Worm (Caenorhabditis elegans) whole organism, L1 larva: Measurements from ENCODE around the gene tag-65.

Experiments
- C34B4.2 ChIP-seq: sonication (generic microtip); optimal IDR thresholded peaks from 2 replicates; lab custom pipeline; 2017; ENCODE audit warnings: mild to moderate bottlenecking, missing genetic modification characterization, missing compliant biosample characterization
- Y116A8C.19 ChIP-seq: sonication (generic microtip); optimal IDR thresholded peaks from 2 replicates; lab custom pipeline; 2016; ENCODE audit warnings: missing compliant biosample characterization, missing genetic modification characterization, borderline replicate concordance
- aha-1 ChIP-seq: fragments of 150-350 bp; optimal IDR thresholded peaks from 2 replicates; lab custom pipeline; 2014; ENCODE audit warnings: missing biosample characterization, missing genetic modification characterization
- alr-1 ChIP-seq: fragments of 200-800 bp; sonication (Bioruptor generic); optimal IDR thresholded peaks from 2 replicates; lab custom pipeline; 2018; ENCODE audit warnings: borderline replicate concordance, mild to moderate bottlenecking, missing genetic modification characterization, missing compliant biosample characterization
- ceh-63 ChIP-seq: fragments of 200-800 bp; sonication (Bioruptor generic); optimal IDR thresholded peaks from 2 replicates; lab custom pipeline; 2018; ENCODE audit warnings: mild to moderate bottlenecking, missing genetic modification characterization, missing compliant biosample characterization
- ceh-8 ChIP-seq: fragments of 200-800 bp; sonication (Bioruptor generic); optimal IDR thresholded peaks from 2 replicates; lab custom pipeline; 2018; ENCODE audit warnings: mild to moderate bottlenecking, missing genetic modification characterization, moderate library complexity, missing compliant biosample characterization
- ceh-88 ChIP-seq: fragments of 200-800 bp; sonication (Bioruptor generic); IDR thresholded peaks from 2 replicates; pipeline ENCODE4 v1.3.6; 2022; ENCODE audit warnings: missing genetic modification characterization, missing compliant biosample characterization
- ceh-90 ChIP-seq: sonication (generic microtip); optimal IDR thresholded peaks from 2 replicates; lab custom pipeline; 2016; ENCODE audit warnings: missing genetic modification characterization, missing compliant biosample characterization
- ces-1 ChIP-seq: fragments of 150-350 bp; optimal IDR thresholded peaks from 2 replicates; lab custom pipeline; 2014; ENCODE audit warnings: missing biosample characterization, missing genetic modification reagents, missing genetic modification characterization
- dpl-1 ChIP-seq, 3 experiments: fragments of 150-350 bp in 2 of 3; sonication (generic microtip) in 1 of 3; optimal IDR thresholded peaks; 2 replicates each; lab custom pipeline; 2014 to 2017; ENCODE audit warnings: missing biosample characterization in 3 of 3, missing genetic modification characterization in 3 of 3, missing genetic modification reagents in 3 of 3
- dsc-1 ChIP-seq: sonication (generic microtip); optimal IDR thresholded peaks from 2 replicates; lab custom pipeline; 2016; ENCODE audit warnings: mild to moderate bottlenecking, missing genetic modification characterization, missing compliant biosample characterization
- efl-1 ChIP-seq, 4 experiments: fragments of 150-350 bp; optimal IDR thresholded peaks in 3 of 4; peaks in 1 of 4; 1 replicate in 1 of 4; 2 replicates in 3 of 4; lab custom pipeline; 2014; ENCODE audit warnings: missing biosample characterization in 2 of 4, missing genetic modification characterization in 2 of 4, missing genetic modification reagents in 2 of 4
- efl-3 ChIP-seq: fragments of 200-800 bp; sonication (Bioruptor generic); optimal IDR thresholded peaks from 2 replicates; lab custom pipeline; 2018; ENCODE audit warnings: mild to moderate bottlenecking, missing genetic modification characterization, missing compliant biosample characterization
- egl-27 ChIP-seq, 2 experiments: fragments of 150-350 bp in 1 of 2; sonication (generic microtip); optimal IDR thresholded peaks; 3 replicates each; lab custom pipeline; 2017 to 2018; ENCODE audit warnings: missing biosample characterization in 2 of 2, missing genetic modification characterization in 2 of 2, missing genetic modification reagents in 2 of 2
- ets-5 ChIP-seq: fragments of 200-800 bp; sonication (Bioruptor generic); IDR thresholded peaks from 2 replicates; pipeline ENCODE4 v1.3.6; 2022; ENCODE audit warnings: missing genetic modification characterization, missing compliant biosample characterization
- fkh-10 ChIP-seq: sonication (generic microtip); optimal IDR thresholded peaks from 2 replicates; lab custom pipeline; 2017; ENCODE audit warnings: missing biosample characterization, missing genetic modification reagents, missing genetic modification characterization
- fkh-4 ChIP-seq: sonication (generic microtip); optimal IDR thresholded peaks from 2 replicates; lab custom pipeline; 2016; ENCODE audit warnings: missing compliant biosample characterization, missing genetic modification characterization, borderline replicate concordance
- fos-1 ChIP-seq: fragments of 150-350 bp; optimal IDR thresholded peaks from 2 replicates; lab custom pipeline; 2014; ENCODE audit warnings: missing biosample characterization, missing genetic modification characterization
- grh-1 ChIP-seq: fragments of 200-800 bp; sonication (Bioruptor generic); IDR thresholded peaks from 2 replicates; pipeline ENCODE4 v1.3.6; 2022; ENCODE audit warnings: missing genetic modification reagents, missing genetic modification characterization, missing compliant biosample characterization
- hlh-17 ChIP-seq: fragments of 200-800 bp; sonication (Bioruptor generic); optimal IDR thresholded peaks from 2 replicates; lab custom pipeline; 2018; ENCODE audit warnings: missing genetic modification characterization, mild to moderate bottlenecking, missing compliant biosample characterization, moderate library complexity, borderline replicate concordance
- hlh-4 ChIP-seq: sonication (generic microtip); optimal IDR thresholded peaks from 2 replicates; lab custom pipeline; 2016; ENCODE audit warnings: mild to moderate bottlenecking, missing genetic modification characterization, missing compliant biosample characterization
- irx-1 ChIP-seq: sonication (generic microtip); optimal IDR thresholded peaks from 2 replicates; lab custom pipeline; 2016; ENCODE audit warnings: missing genetic modification characterization, missing compliant biosample characterization
- jun-1 ChIP-seq: fragments of 150-350 bp; optimal IDR thresholded peaks from 2 replicates; lab custom pipeline; 2014; ENCODE audit warnings: missing biosample characterization, missing genetic modification reagents, missing genetic modification characterization
- lin-35 ChIP-seq, 2 experiments: fragments of 150-350 bp; optimal IDR thresholded peaks; 2 replicates each; lab custom pipeline; 2014; ENCODE audit warnings: missing biosample characterization in 2 of 2, missing genetic modification characterization in 2 of 2, missing genetic modification reagents in 2 of 2
- lin-39 ChIP-seq: fragments of 150-350 bp; optimal IDR thresholded peaks from 2 replicates; lab custom pipeline; 2014; ENCODE audit warnings: missing biosample characterization, missing genetic modification reagents, missing genetic modification characterization
- lsy-2 ChIP-seq, 2 experiments: fragments of 150-350 bp; optimal IDR thresholded peaks; 2 replicates each; lab custom pipeline; 2014; ENCODE audit warnings: missing biosample characterization in 2 of 2, missing genetic modification characterization in 2 of 2
- mab-9 ChIP-seq: fragments of 200-800 bp; sonication (Bioruptor generic); IDR thresholded peaks from 2 replicates; pipeline ENCODE4 v1.3.6; 2022; ENCODE audit warnings: missing genetic modification reagents, missing genetic modification characterization, missing compliant biosample characterization
- mdl-1 ChIP-seq, 2 experiments: fragments of 150-350 bp; optimal IDR thresholded peaks; 2 replicates each; lab custom pipeline; 2014 to 2017; ENCODE audit warnings: missing biosample characterization in 2 of 2, missing genetic modification characterization in 2 of 2, inconsistent platforms in 1 of 2
- mep-1 ChIP-seq: fragments of 150-350 bp; optimal IDR thresholded peaks from 2 replicates; lab custom pipeline; 2014; ENCODE audit warnings: missing biosample characterization, missing genetic modification characterization
- nhr-12 ChIP-seq: sonication (generic microtip); optimal IDR thresholded peaks from 2 replicates; lab custom pipeline; 2017; ENCODE audit warnings: missing biosample characterization, missing genetic modification characterization
- nhr-19 ChIP-seq: fragments of 200-800 bp; sonication (Bioruptor generic); conservative IDR thresholded peaks from 2 replicates; pipeline ENCODE4 v1.3.6; 2022; ENCODE audit warnings: missing genetic modification characterization, missing compliant biosample characterization
- nhr-20 ChIP-seq: sonication (generic microtip); optimal IDR thresholded peaks from 2 replicates; lab custom pipeline; 2016; ENCODE audit warnings: mild to moderate bottlenecking, missing genetic modification characterization, missing compliant biosample characterization
- nhr-237 ChIP-seq: fragments of 150-350 bp; optimal IDR thresholded peaks from 2 replicates; lab custom pipeline; 2014; ENCODE audit warnings: missing biosample characterization, missing genetic modification characterization
- nhr-47 ChIP-seq: sonication (generic microtip); optimal IDR thresholded peaks from 2 replicates; lab custom pipeline; 2016; ENCODE audit warnings: mild to moderate bottlenecking, missing genetic modification characterization, moderate library complexity, missing compliant biosample characterization
- nhr-76 ChIP-seq: sonication (generic microtip); optimal IDR thresholded peaks from 2 replicates; lab custom pipeline; 2017; ENCODE audit warnings: missing biosample characterization, missing genetic modification characterization
- pag-3 ChIP-seq: sonication (generic microtip); optimal IDR thresholded peaks from 2 replicates; lab custom pipeline; 2017; ENCODE audit warnings: missing genetic modification characterization, mild to moderate bottlenecking, missing compliant biosample characterization, antibody characterized with exemption, borderline replicate concordance; ENCODE audit not compliant: insufficient read depth
- pax-3 ChIP-seq: fragments of 200-800 bp; sonication (Bioruptor generic); optimal IDR thresholded peaks from 2 replicates; lab custom pipeline; 2018; ENCODE audit warnings: mild to moderate bottlenecking, missing genetic modification characterization, moderate library complexity, missing compliant biosample characterization
- pqm-1 ChIP-seq: sonication (generic microtip); optimal IDR thresholded peaks from 3 replicates; lab custom pipeline; 2017; ENCODE audit warnings: missing biosample characterization, missing genetic modification characterization
- rnt-1 ChIP-seq: sonication (generic microtip); optimal IDR thresholded peaks from 2 replicates; lab custom pipeline; 2016; ENCODE audit warnings: mild to moderate bottlenecking, missing genetic modification characterization, moderate library complexity, missing compliant biosample characterization
- skn-1 ChIP-seq: fragments of 150-350 bp; optimal IDR thresholded peaks from 2 replicates; lab custom pipeline; 2014; ENCODE audit warnings: missing biosample characterization, missing genetic modification characterization
- snu-23 ChIP-seq: sonication (generic microtip); optimal IDR thresholded peaks from 2 replicates; lab custom pipeline; 2016; ENCODE audit warnings: missing genetic modification characterization, missing compliant biosample characterization
- sox-4 ChIP-seq: sonication (generic microtip); optimal IDR thresholded peaks from 2 replicates; lab custom pipeline; 2016; ENCODE audit warnings: missing genetic modification characterization, missing compliant biosample characterization
- sup-37 ChIP-seq: fragments of 200-800 bp; sonication (Bioruptor generic); optimal IDR thresholded peaks from 2 replicates; lab custom pipeline; 2018; ENCODE audit warnings: mild to moderate bottlenecking, missing genetic modification characterization, missing compliant biosample characterization
- tbx-2 ChIP-seq: sonication (generic microtip); optimal IDR thresholded peaks from 2 replicates; lab custom pipeline; 2016; ENCODE audit warnings: missing genetic modification characterization, missing compliant biosample characterization
- tlp-1 ChIP-seq: fragments of 150-350 bp; optimal IDR thresholded peaks from 2 replicates; lab custom pipeline; 2014; ENCODE audit warnings: missing biosample characterization, missing genetic modification characterization
- unc-130 ChIP-seq: fragments of 150-350 bp; optimal IDR thresholded peaks from 2 replicates; lab custom pipeline; 2017; ENCODE audit warnings: missing biosample characterization, missing genetic modification characterization, inconsistent platforms
- unc-30 ChIP-seq: sonication (generic microtip); optimal IDR thresholded peaks from 2 replicates; lab custom pipeline; 2017; ENCODE audit warnings: missing biosample characterization, missing genetic modification characterization
- unc-62 ChIP-seq: fragments of 150-350 bp; optimal IDR thresholded peaks from 2 replicates; lab custom pipeline; 2014; ENCODE audit warnings: missing biosample characterization, missing genetic modification reagents, missing genetic modification characterization
- unc-86 ChIP-seq: sonication (generic microtip); optimal IDR thresholded peaks from 2 replicates; lab custom pipeline; 2016; ENCODE audit warnings: missing genetic modification characterization, missing compliant biosample characterization
- unc-98 ChIP-seq: fragments of 200-800 bp; sonication (Bioruptor generic); IDR thresholded peaks from 2 replicates; pipeline ENCODE4 v1.3.6; 2022; ENCODE audit warnings: missing genetic modification characterization, missing compliant biosample characterization
- vab-15 ChIP-seq: sonication (generic microtip); optimal IDR thresholded peaks from 2 replicates; lab custom pipeline; 2017; ENCODE audit warnings: missing genotype, mild to moderate bottlenecking, missing genetic modification characterization, missing compliant biosample characterization
- ztf-4 ChIP-seq: fragments of 150-350 bp; optimal IDR thresholded peaks from 2 replicates; lab custom pipeline; 2014; ENCODE audit warnings: missing biosample characterization, missing genetic modification characterization

Gene tag-65

DNA sequence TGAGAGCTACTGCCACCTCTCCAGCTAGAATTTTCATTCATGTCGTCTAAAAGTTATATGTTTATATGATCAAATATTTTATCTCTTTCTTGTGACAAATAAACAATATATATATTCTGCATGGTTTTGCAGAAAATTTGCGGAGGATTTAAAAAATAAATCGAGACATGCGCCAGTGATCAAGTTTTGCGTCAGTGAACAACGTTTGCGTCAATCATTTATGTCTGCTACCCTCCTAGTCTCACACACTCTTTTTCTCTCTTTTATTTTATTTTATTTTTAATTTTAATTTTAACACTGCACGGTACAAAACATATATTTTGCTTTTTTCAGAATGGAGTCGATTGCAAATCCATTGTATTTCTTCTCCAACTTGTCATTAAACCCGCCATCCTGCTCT lies at the start of gene tag-65, which contains the start of gene ccz-1:
tag-65 (minus strand) TSS at position 46 of the 400 bp plus-strand sequence.
ccz-1 (plus strand) TSS at position 334 of the 400 bp plus-strand sequence.
- TF ChIP-seq aha-1 (tag; lab: Kevin White, UChicago) (peak; percentile 61), C34B4.2 (tag; lab: Kevin White, UChicago) (peak; percentile 30), mab-9 (GFP tag; lab: Robert Waterston, UW) (peak; percentile 58; the same call in 1 of the 2 replicates), sup-37 (GFP tag; lab: Kevin White, UChicago) (peak; percentile 66), snu-23 (GFP tag; lab: Kevin White, UChicago) (peak; percentile 94), unc-62 (GFP tag; lab: Kevin White, UChicago) (no peak), ceh-90 (no peak), fkh-4 (tag; lab: Kevin White, UChicago) (peak; percentile 69), egl-27 (tag; optimal IDR thresholded peaks at IDR 0.05; lab: Kevin White, UChicago) (no peak), dpl-1 (GFP tag; optimal IDR thresholded peaks at IDR 0.05; lab: Kevin White, UChicago) (peak; percentile 82 to 94 (median 86)), alr-1 (tag; lab: Kevin White, UChicago) (no peak), nhr-237 (tag; lab: Kevin White, UChicago) (peak; percentile 41), ets-5 (GFP tag; lab: Robert Waterston, UW) (no peak), irx-1 (tag; lab: Kevin White, UChicago) (peak; percentile 89), ztf-4 (tag; lab: Kevin White, UChicago) (peak; percentile 53), ceh-8 (GFP tag; lab: Kevin White, UChicago) (peak; percentile 84), grh-1 (GFP tag; lab: Robert Waterston, UW) (peak; percentile 88), jun-1 (peak; percentile 80), nhr-76 (no peak), pax-3 (tag; lab: Kevin White, UChicago) (peak; percentile 93), ceh-88 (GFP tag; lab: Robert Waterston, UW) (peak; percentile 65; the same call in 1 of the 2 replicates), nhr-12 (tag; lab: Kevin White, UChicago) (no peak), vab-15 (tag; lab: Kevin White, UChicago) (no peak), mep-1 (tag; lab: Kevin White, UChicago) (peak; percentile 99), tbx-2 (tag; lab: Kevin White, UChicago) (peak; percentile 91), efl-1 (optimal IDR thresholded peaks at IDR 0.05; lab: Kevin White, UChicago) (peak; percentile 85 to 87), efl-1 (GFP tag; optimal IDR thresholded peaks at IDR 0.05 in 1 of 2; lab: Kevin White, UChicago) (peak; percentile 84 to 98), nhr-19 (GFP tag; lab: Robert Waterston, UW) (peak; percentile 95), ceh-63 (peak; percentile 4), unc-98 (GFP tag; lab: Robert Waterston, UW) (no peak), ces-1 (GFP tag; lab: Kevin White, UChicago) (no peak), efl-3 (peak; percentile 26), sox-4 (tag; lab: Kevin White, UChicago) (peak; percentile 48), mdl-1 (tag; optimal IDR thresholded peaks at IDR 0.05; lab: Kevin White, UChicago) (peak in 1 of 2 experiments; percentile 82), hlh-4 (no peak), hlh-17 (no peak), nhr-20 (tag; lab: Kevin White, UChicago) (peak; percentile 93), fkh-10 (GFP tag; lab: Kevin White, UChicago) (peak; percentile 21), unc-30 (no peak), lin-39 (tag; lab: Kevin White, UChicago) (peak; percentile 93), lsy-2 (tag; optimal IDR thresholded peaks at IDR 0.05; lab: Kevin White, UChicago) (peak; percentile 93 to 94), unc-130 (tag; lab: Kevin White, UChicago) (peak; percentile 71), lin-35 (GFP tag; optimal IDR thresholded peaks at IDR 0.05; lab: Kevin White, UChicago) (peak; percentile 87 to 91), skn-1 (tag; lab: Kevin White, UChicago) (peak; percentile 84), pag-3 (tag; lab: Kevin White, UChicago) (no peak), rnt-1 (tag; lab: Kevin White, UChicago) (peak; percentile 94), dsc-1 (tag; lab: Kevin White, UChicago) (peak; percentile 91), fos-1 (peak; percentile 85), nhr-47 (tag; lab: Kevin White, UChicago) (peak; percentile 95), pqm-1 (tag; lab: Kevin White, UChicago) (no peak), tlp-1 (tag; lab: Kevin White, UChicago) (no peak), unc-86 (tag; lab: Kevin White, UChicago) (peak; percentile 85), Y116A8C.19 (tag; lab: Kevin White, UChicago) (no peak)
